Worm (Caenorhabditis elegans): ENCODE results near the gene ugt-10.

The ugt-10 gene

ce11 chrV:4933268-4933667 lies 33.3 kb upstream of the ugt-10 start:
- no peak for TF ChIP-seq elt-2 (tag; optimal IDR thresholded peaks at IDR 0.05)
- no peak for TF ChIP-seq zag-1 (tag; optimal IDR thresholded peaks at IDR 0.05)
- TF ChIP-seq fkh-2 (tag; optimal IDR thresholded peaks at IDR 0.05): no peak
- no peak for TF ChIP-seq nhr-23 (tag; optimal IDR thresholded peaks at IDR 0.05)

ce11 chrV:4932814-4933213 lies 32.9 kb upstream of the ugt-10 start, which contains the start of gene C02E7.10:
Gene C02E7.10, minus strand, starts transcription at chrV:4933045.
- no peak for TF ChIP-seq lsy-12 (tag; optimal IDR thresholded peaks at IDR 0.05)
- TF ChIP-seq pqm-1 (tag; optimal IDR thresholded peaks at IDR 0.05): no peak
- no peak for TF ChIP-seq mml-1 (tag; optimal IDR thresholded peaks at IDR 0.05)
- no peak for TF ChIP-seq nhr-23 (tag; optimal IDR thresholded peaks at IDR 0.05)
- no peak for TF ChIP-seq elt-2 (tag; optimal IDR thresholded peaks at IDR 0.05)
- no peak for TF ChIP-seq ceh-9 (tag; optimal IDR thresholded peaks at IDR 0.05)
- TF ChIP-seq elt-1 (tag; optimal IDR thresholded peaks at IDR 0.05): no peak
- no peak for TF ChIP-seq tbx-2 (tag; optimal IDR thresholded peaks at IDR 0.05)
- no peak for TF ChIP-seq ztf-4 (tag; optimal IDR thresholded peaks at IDR 0.05)
- no peak for TF ChIP-seq nhr-76 (tag; optimal IDR thresholded peaks at IDR 0.05)
- TF ChIP-seq fkh-10 (GFP tag; optimal IDR thresholded peaks at IDR 0.05): no peak
- no peak for TF ChIP-seq daf-12 (tag; optimal IDR thresholded peaks at IDR 0.05)
- no peak for TF ChIP-seq zag-1 (tag; optimal IDR thresholded peaks at IDR 0.05)

ce11 chrV:4929842-4930241 lies 29.9 kb upstream of the ugt-10 start, which contains the start of gene str-205:
Gene str-205, minus strand, starts transcription at chrV:4929942.
- TF ChIP-seq egl-5 (tag; optimal IDR thresholded peaks at IDR 0.05) (no peak), fos-1 (tag; optimal IDR thresholded peaks at IDR 0.05) (no peak), skn-1 (tag; optimal IDR thresholded peaks at IDR 0.05) (no peak), nhr-67 (tag; optimal IDR thresholded peaks at IDR 0.05) (no peak), R02D3.7 (tag; optimal IDR thresholded peaks at IDR 0.05) (no peak), fkh-10 (GFP tag; optimal IDR thresholded peaks at IDR 0.05) (no peak)

ce11 chrV:4926371-4926770 lies 26.5 kb upstream of the ugt-10 start, which contains the start of gene srh-21:
Gene srh-21, plus strand, starts transcription at chrV:4926671.
- no peak for TF ChIP-seq nfya-1 (tag; optimal IDR thresholded peaks at IDR 0.05; ENCODE audit: insufficient read depth)
- TF ChIP-seq nhr-77 (tag; optimal IDR thresholded peaks at IDR 0.05): no peak
- TF ChIP-seq R02D3.7 (tag; optimal IDR thresholded peaks at IDR 0.05): no peak
- TF ChIP-seq eor-1 (tag; optimal IDR thresholded peaks at IDR 0.05): no peak
- no peak for TF ChIP-seq tbx-2 (tag; optimal IDR thresholded peaks at IDR 0.05)
- TF ChIP-seq ZK546.5 (tag; optimal IDR thresholded peaks at IDR 0.05): no peak
- TF ChIP-seq nhr-67 (tag; optimal IDR thresholded peaks at IDR 0.05): no peak
- TF ChIP-seq ceh-16 (tag; optimal IDR thresholded peaks at IDR 0.05): no peak
- TF ChIP-seq unc-62 (GFP tag; optimal IDR thresholded peaks at IDR 0.05): no peak
- TF ChIP-seq daf-12 (tag; optimal IDR thresholded peaks at IDR 0.05): no peak
- TF ChIP-seq hmg-11 (tag; optimal IDR thresholded peaks at IDR 0.05): no peak
- TF ChIP-seq egl-27 (tag; optimal IDR thresholded peaks at IDR 0.05): no peak

ce11 chrV:4924618-4925017 lies 24.7 kb upstream of the ugt-10 start, which contains the start of gene srh-20:
Gene srh-20, plus strand, starts transcription at chrV:4924918.
- TF ChIP-seq elt-1 (tag; optimal IDR thresholded peaks at IDR 0.05) (no peak), lin-39 (tag; optimal IDR thresholded peaks at IDR 0.05) (no peak), nfya-1 (tag; optimal IDR thresholded peaks at IDR 0.05; ENCODE audit: insufficient read depth) (no peak), nhr-237 (tag; optimal IDR thresholded peaks at IDR 0.05) (no peak), lin-15B (tag; optimal IDR thresholded peaks at IDR 0.05) (no peak), aly-2 (tag; optimal IDR thresholded peaks at IDR 0.05) (no peak), jun-1 (tag; optimal IDR thresholded peaks at IDR 0.05) (no peak), pha-4 (tag; optimal IDR thresholded peaks at IDR 0.05) (no peak), ztf-4 (tag; optimal IDR thresholded peaks at IDR 0.05) (no peak), eor-1 (tag; optimal IDR thresholded peaks at IDR 0.05) (no peak), ZK546.5 (tag; optimal IDR thresholded peaks at IDR 0.05) (no peak), ceh-28 (tag; optimal IDR thresholded peaks at IDR 0.05) (no peak), ceh-82 (tag; optimal IDR thresholded peaks at IDR 0.05) (no peak), zag-1 (tag; optimal IDR thresholded peaks at IDR 0.05) (no peak), nhr-12 (tag; optimal IDR thresholded peaks at IDR 0.05) (no peak), nhr-77 (tag; optimal IDR thresholded peaks at IDR 0.05) (no peak), R02D3.7 (tag; optimal IDR thresholded peaks at IDR 0.05) (no peak), daf-12 (tag; optimal IDR thresholded peaks at IDR 0.05) (no peak)

Measured in whole organism, L3 larva.